Fruit fly (Drosophila melanogaster): ENCODE data around the gene PH4alphaSG1.

The PH4alphaSG1 gene

DNA sequence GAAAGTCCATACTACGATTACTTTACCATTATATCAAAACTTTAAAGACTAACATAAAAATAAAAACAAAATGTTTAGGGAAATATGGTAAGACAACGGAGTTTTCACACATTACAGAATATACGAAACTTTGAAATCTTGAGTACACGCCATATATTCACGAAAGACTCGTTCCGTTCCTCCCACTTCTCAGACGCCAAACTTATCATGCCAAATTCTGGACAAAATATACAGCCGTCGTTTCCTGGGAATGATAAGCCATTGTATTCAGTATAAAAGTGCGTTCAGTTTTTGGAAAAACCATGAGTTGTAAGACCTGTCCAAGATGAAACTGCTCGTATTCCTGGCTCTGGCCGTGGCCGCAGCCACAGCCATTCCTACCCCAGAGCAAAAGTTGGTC lies 16.8 kb downstream of the PH4alphaSG1 start, which contains the start of gene Jon99Fi:
TSS of gene Jon99Fi (plus strand) at position 301 of the 400 bp plus-strand sequence.
- TF ChIP-seq Vsx2 (GFP tag; optimal IDR thresholded peaks at IDR 0.05; ENCODE audit: partially characterized antibody) (no peak), HLH106 (tag; optimal IDR thresholded peaks at IDR 0.05) (no peak), fru (GFP tag; optimal IDR thresholded peaks at IDR 0.05) (no peak), CG9705 (GFP tag; optimal IDR thresholded peaks at IDR 0.05) (no peak), rgr (GFP tag; optimal IDR thresholded peaks at IDR 0.05) (no peak), N (GFP tag; optimal IDR thresholded peaks at IDR 0.05) (no peak), Dif (GFP tag; optimal IDR thresholded peaks at IDR 0.05; ENCODE audit: partially characterized antibody) (no peak), jim (GFP tag; optimal IDR thresholded peaks at IDR 0.05) (no peak), brk (GFP tag; optimal IDR thresholded peaks at IDR 0.05) (no peak), Sp1 (GFP tag; optimal IDR thresholded peaks at IDR 0.05) (no peak), Dfd (GFP tag; optimal IDR thresholded peaks at IDR 0.05) (no peak)

dm6 chr3R:30487828-30488227 lies 17.6 kb downstream of the PH4alphaSG1 start, which contains the start of gene Jon99Fii:
TSS of gene Jon99Fii (minus strand) at chr3R:30487928.
- TF ChIP-seq foxo (GFP tag; optimal IDR thresholded peaks at IDR 0.05) (no peak), usp (GFP tag; optimal IDR thresholded peaks at IDR 0.05) (no peak), CG9705 (GFP tag; optimal IDR thresholded peaks at IDR 0.05) (no peak), Sp1 (GFP tag; optimal IDR thresholded peaks at IDR 0.05) (no peak), fru (GFP tag; optimal IDR thresholded peaks at IDR 0.05) (no peak), lola (GFP tag; optimal IDR thresholded peaks at IDR 0.05) (no peak), dsf (GFP tag; optimal IDR thresholded peaks at IDR 0.05; ENCODE audit: borderline replicate concordance) (no peak), psq (GFP tag; optimal IDR thresholded peaks at IDR 0.05) (no peak), sv (GFP tag; optimal IDR thresholded peaks at IDR 0.05) (no peak), Hnf4 (GFP tag; optimal IDR thresholded peaks at IDR 0.05) (no peak), woc (GFP tag; optimal IDR thresholded peaks at IDR 0.05) (no peak), Abd-B (GFP tag; optimal IDR thresholded peaks at IDR 0.05) (no peak), jim (GFP tag; optimal IDR thresholded peaks at IDR 0.05) (no peak), pan (optimal IDR thresholded peaks at IDR 0.05) (no peak), Vsx2 (GFP tag; optimal IDR thresholded peaks at IDR 0.05; ENCODE audit: partially characterized antibody) (no peak), dmrt93B (GFP tag; optimal IDR thresholded peaks at IDR 0.05) (no peak), tai (GFP tag; optimal IDR thresholded peaks at IDR 0.05) (no peak), h (GFP tag; optimal IDR thresholded peaks at IDR 0.05) (no peak), dl (GFP tag; optimal IDR thresholded peaks at IDR 0.05; ENCODE audit: insufficient read depth in 1 of 2, partially characterized antibody in 2 of 2) (no peak)

dm6 chr3R:30476367-30476766 lies 29.1 kb downstream of the PH4alphaSG1 start, which contains the start of gene spdo:
TSS of gene spdo (plus strand) at chr3R:30476684.
- TF ChIP-seq Abd-B (GFP tag; optimal IDR thresholded peaks at IDR 0.05) (no peak), Hnf4 (GFP tag; optimal IDR thresholded peaks at IDR 0.05) (no peak), dmrt93B (GFP tag; optimal IDR thresholded peaks at IDR 0.05) (no peak), sage (GFP tag; optimal IDR thresholded peaks at IDR 0.05) (no peak), fru (GFP tag; optimal IDR thresholded peaks at IDR 0.05) (no peak), HLH106 (tag; optimal IDR thresholded peaks at IDR 0.05) (no peak), CG32264 (GFP tag; optimal IDR thresholded peaks at IDR 0.05) (no peak), Rel (GFP tag; optimal IDR thresholded peaks at IDR 0.05) (no peak), Rel (tag; optimal IDR thresholded peaks at IDR 0.05) (no peak), ey (GFP tag; optimal IDR thresholded peaks at IDR 0.05) (no peak)

DNA sequence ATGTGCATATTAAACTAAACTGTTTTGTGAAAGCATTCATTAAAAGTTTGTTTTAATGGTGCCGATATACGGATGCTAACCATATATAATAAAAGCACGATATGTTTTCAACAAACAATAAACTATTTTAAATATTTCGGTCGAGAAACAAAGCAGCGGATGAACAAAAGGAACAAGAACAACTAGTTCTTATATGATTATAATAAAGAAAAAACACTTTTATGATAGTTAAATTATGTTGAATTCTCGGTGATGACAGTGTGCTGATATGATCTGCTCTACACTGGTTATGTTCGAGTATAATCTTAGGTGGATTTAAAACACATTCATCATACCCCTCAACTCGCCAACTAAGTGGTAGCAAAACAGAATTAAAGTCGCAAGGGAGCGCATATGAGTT lies 29.6 kb downstream of the PH4alphaSG1 start:
- TF ChIP-seq sage (GFP tag; optimal IDR thresholded peaks at IDR 0.05): no peak
- TF ChIP-seq Dif (GFP tag; optimal IDR thresholded peaks at IDR 0.05; ENCODE audit: partially characterized antibody): no peak
- TF ChIP-seq Hr78 (GFP tag; optimal IDR thresholded peaks at IDR 0.05): no peak
- TF ChIP-seq GATAd (GFP tag; optimal IDR thresholded peaks at IDR 0.05): no peak
- TF ChIP-seq Vsx2 (GFP tag; optimal IDR thresholded peaks at IDR 0.05; ENCODE audit: partially characterized antibody): no peak
- TF ChIP-seq h (GFP tag; optimal IDR thresholded peaks at IDR 0.05): no peak
- no peak for TF ChIP-seq brk (GFP tag; optimal IDR thresholded peaks at IDR 0.05)
- TF ChIP-seq Hnf4 (GFP tag; optimal IDR thresholded peaks at IDR 0.05): no peak
- TF ChIP-seq pan (optimal IDR thresholded peaks at IDR 0.05): no peak
- no peak for TF ChIP-seq N (GFP tag; optimal IDR thresholded peaks at IDR 0.05)
- TF ChIP-seq tai (GFP tag; optimal IDR thresholded peaks at IDR 0.05): no peak
- no peak for TF ChIP-seq CrebA (GFP tag; optimal IDR thresholded peaks at IDR 0.05; ENCODE audit: borderline replicate concordance)
- TF ChIP-seq Abd-B (GFP tag; optimal IDR thresholded peaks at IDR 0.05): no peak

All from whole organism, wandering third instar larva.